Worm (Caenorhabditis elegans): Measurements from ENCODE around the gene nspa-8.
A peak's percentile ranks its signal among the peaks of the same experiment; 100 is the strongest.

nspa-8 gene

DNA sequence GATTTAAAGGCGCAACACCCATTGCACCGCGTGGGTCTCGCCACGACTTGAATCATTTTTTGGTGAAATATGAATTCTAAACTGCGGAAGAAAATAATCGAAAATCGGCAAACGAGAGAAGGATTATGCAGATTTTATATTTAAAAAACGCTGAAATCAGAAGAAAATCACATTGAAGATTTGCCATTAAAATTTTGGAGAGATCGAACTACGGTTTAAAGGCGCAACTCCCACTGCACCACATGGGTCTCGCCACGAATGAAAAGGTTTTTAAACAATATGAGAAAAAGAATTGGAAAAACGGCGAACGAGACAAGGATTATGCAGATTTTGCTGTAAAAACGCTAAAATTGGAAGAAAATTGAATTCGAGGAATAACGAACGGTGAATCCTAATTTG lies 5.9 kb upstream of the nspa-8 start (continued):
- no peak for TF ChIP-seq mep-1 (tag; optimal IDR thresholded peaks at IDR 0.05)
- no peak for TF ChIP-seq nhr-42 (GFP tag; IDR thresholded peaks at IDR 0.05)
- no peak for TF ChIP-seq spr-3 (GFP tag; optimal IDR thresholded peaks at IDR 0.05)
- no peak for TF ChIP-seq ceh-20 (GFP tag; IDR thresholded peaks at IDR 0.05)

ce11 chrV:14832121-14832788 lies 5.4 kb upstream of the nspa-8 start:
- TF ChIP-seq nhr-77 (tag; optimal IDR thresholded peaks at IDR 0.05) (peak; percentile 13), aha-1 (tag) (peak; percentile 44), daf-16 (GFP tag; optimal IDR thresholded peaks at IDR 0.05) (no peak), daf-16 (tag; optimal IDR thresholded peaks at IDR 0.05) (peak; percentile 80), F44E2.7 (GFP tag; IDR thresholded peaks at IDR 0.05) (no peak), unc-62 (GFP tag; optimal IDR thresholded peaks at IDR 0.05 in 1 of 2) (peak in 1 of 2 experiments; percentile 3), unc-62 (tag; optimal IDR thresholded peaks at IDR 0.05) (no peak), F37D6.2 (tag; optimal IDR thresholded peaks at IDR 0.05) (no peak), ces-1 (GFP tag; optimal IDR thresholded peaks at IDR 0.05) (no peak)

DNA sequence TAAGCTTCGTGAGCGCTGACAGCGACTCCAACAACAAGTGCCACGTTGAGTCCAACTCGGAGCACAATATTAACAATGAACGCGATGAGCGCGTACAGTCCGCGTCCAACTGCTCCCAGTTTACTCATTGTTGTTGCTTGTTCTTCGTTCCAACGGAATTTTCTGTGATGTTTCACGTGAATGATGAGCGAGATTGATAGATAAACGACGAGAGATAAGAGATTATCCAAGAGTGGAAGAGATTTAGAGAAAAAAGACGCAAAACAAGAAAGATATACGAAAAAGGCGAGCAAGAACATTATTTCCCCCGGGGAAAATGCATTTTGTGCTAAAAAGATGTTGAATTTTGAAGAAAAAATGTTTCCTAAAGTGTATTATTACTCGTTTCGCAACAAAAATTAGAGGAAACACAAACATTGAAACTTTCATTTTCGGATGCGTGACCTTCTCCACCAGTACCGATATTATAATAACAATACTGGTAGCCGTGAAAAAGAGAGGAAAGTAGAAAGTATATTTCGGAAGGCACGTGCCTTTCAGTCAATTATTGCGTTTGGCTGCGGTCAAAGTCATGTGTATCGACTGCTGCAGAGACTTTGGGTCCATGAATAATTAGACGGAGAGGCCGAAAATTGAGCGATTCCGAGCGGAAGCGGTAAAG lies 4.7 kb upstream of the nspa-8 start:
- TF ChIP-seq mdt-29 (GFP tag; IDR thresholded peaks at IDR 0.05) (0 out of 2 replicates have a peak, but pooled peaks have one; percentile 20), mdl-1 (tag; optimal IDR thresholded peaks at IDR 0.05) (peak in 1 of 2 experiments; percentile 24), unc-39 (tag; optimal IDR thresholded peaks at IDR 0.05) (no peak), nhr-42 (GFP tag; IDR thresholded peaks at IDR 0.05) (no peak), lsy-2 (tag; optimal IDR thresholded peaks at IDR 0.05) (peak in 1 of 2 experiments; percentile 36), hlh-30 (tag; optimal IDR thresholded peaks at IDR 0.05; ENCODE audit: insufficient read depth) (peak; percentile 55), daf-16 (GFP tag; optimal IDR thresholded peaks at IDR 0.05) (no peak), daf-16 (tag; optimal IDR thresholded peaks at IDR 0.05) (peak; percentile 63), dmd-9 (GFP tag; IDR thresholded peaks at IDR 0.05) (no peak), aha-1 (tag) (peak; percentile 44), nhr-6 (tag; optimal IDR thresholded peaks at IDR 0.05) (no peak), nhr-28 (tag; optimal IDR thresholded peaks at IDR 0.05) (peak; percentile 33), hlh-11 (tag; optimal IDR thresholded peaks at IDR 0.05) (peak; percentile 27), nhr-11 (tag; optimal IDR thresholded peaks at IDR 0.05) (peak; percentile 2), spr-1 (tag; optimal IDR thresholded peaks at IDR 0.05) (no peak)

DNA sequence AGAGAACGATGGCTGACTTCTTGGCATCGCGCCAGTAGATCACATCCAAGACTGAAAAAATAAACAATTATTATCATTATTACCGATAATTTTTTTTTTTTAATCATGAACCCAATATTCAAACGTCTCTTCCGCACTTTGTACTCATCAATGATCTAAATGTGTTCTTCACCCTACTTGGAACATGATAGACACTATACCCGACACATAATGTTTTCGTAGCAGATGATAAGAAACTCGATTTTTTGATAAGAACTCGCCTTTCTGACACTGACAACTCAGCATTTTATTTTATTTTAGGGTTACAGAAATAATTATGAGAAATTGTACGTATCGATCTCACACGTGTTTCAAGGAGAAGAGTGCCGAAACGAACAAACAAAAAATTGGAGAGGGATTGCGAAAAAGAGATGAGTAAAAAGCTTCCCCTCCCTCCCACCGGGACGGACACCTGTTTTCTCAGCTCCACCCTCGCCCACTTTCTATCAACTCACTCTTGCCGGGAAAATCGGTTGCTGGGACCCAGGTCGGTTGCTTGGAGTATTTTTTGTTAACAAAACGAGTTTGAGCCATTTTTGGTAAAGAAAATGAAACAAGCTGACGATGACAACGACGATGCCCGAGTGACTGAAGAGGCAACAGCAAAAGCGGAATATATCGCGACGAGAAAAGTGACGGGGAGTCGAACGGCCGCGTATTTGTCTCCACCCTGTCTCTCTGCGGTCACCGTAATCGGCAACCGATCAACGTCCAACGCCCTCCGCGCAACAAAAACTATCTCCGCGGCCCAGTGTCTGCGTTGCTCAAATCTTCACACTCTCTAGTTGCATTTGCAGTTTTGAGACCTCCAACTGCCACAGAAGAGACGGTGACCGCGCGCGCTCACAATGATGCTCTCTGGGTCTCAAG lies 3.7 kb upstream of the nspa-8 start:
- peak; percentile 73 for TF ChIP-seq T26A8.4 (GFP tag; IDR thresholded peaks at IDR 0.05)
- TF ChIP-seq rbr-2 (tag; optimal IDR thresholded peaks at IDR 0.05) = peak; percentile 12
- no peak for TF ChIP-seq egl-27 (tag; optimal IDR thresholded peaks at IDR 0.05)
- TF ChIP-seq ceh-32 (tag; optimal IDR thresholded peaks at IDR 0.05; ENCODE audit: poor library complexity) = no peak
- no peak for TF ChIP-seq R02D3.7 (tag; optimal IDR thresholded peaks at IDR 0.05)
- no peak for TF ChIP-seq F44E2.7 (GFP tag; IDR thresholded peaks at IDR 0.05)
- no peak for TF ChIP-seq daf-16 (GFP tag; optimal IDR thresholded peaks at IDR 0.05)
- peak; percentile 88 for TF ChIP-seq daf-16 (tag; optimal IDR thresholded peaks at IDR 0.05)
- TF ChIP-seq F37D6.2 (tag; optimal IDR thresholded peaks at IDR 0.05) = no peak
- peak; percentile 39 for TF ChIP-seq nhr-102 (tag; optimal IDR thresholded peaks at IDR 0.05)
- TF ChIP-seq mdt-29 (GFP tag; IDR thresholded peaks at IDR 0.05) = 0 out of 2 replicates have a peak, but pooled peaks have one; percentile 34
- TF ChIP-seq F10B5.3 (tag; optimal IDR thresholded peaks at IDR 0.05) = no peak
- no peak for TF ChIP-seq ceh-82 (tag; optimal IDR thresholded peaks at IDR 0.05)
- no peak for TF ChIP-seq lin-15B (tag; optimal IDR thresholded peaks at IDR 0.05)
- no peak for TF ChIP-seq Y5F2A.4 (GFP tag; optimal IDR thresholded peaks at IDR 0.05)
- no peak for TF ChIP-seq nhr-76 (tag; optimal IDR thresholded peaks at IDR 0.05)
- no peak for TF ChIP-seq D1046.2 (GFP tag; IDR thresholded peaks at IDR 0.05)
- no peak for TF ChIP-seq Y48G9A.11 (GFP tag; IDR thresholded peaks at IDR 0.05)
- no peak for TF ChIP-seq nhr-237 (tag; optimal IDR thresholded peaks at IDR 0.05)
- no peak for TF ChIP-seq zip-2 (tag; optimal IDR thresholded peaks at IDR 0.05)
- peak in 1 of 2 experiments; percentile 12 for TF ChIP-seq lsy-2 (tag; optimal IDR thresholded peaks at IDR 0.05)
- no peak for TF ChIP-seq dmd-8 (GFP tag; IDR thresholded peaks at IDR 0.05)
- TF ChIP-seq ZK337.2 (GFP tag; IDR thresholded peaks at IDR 0.05) = no peak
- TF ChIP-seq Y75B8A.6 (GFP tag; IDR thresholded peaks at IDR 0.05) = no peak
- TF ChIP-seq nhr-11 (tag; optimal IDR thresholded peaks at IDR 0.05) = no peak
- TF ChIP-seq lir-3 (tag; optimal IDR thresholded peaks at IDR 0.05) = no peak
